Worm (Caenorhabditis elegans) whole organism, late embryonic: Measurements from ENCODE around the gene K08F4.5.

Experiments used
- ahr-1 ChIP-seq: sonication (generic microtip); optimal IDR thresholded peaks from 2 replicates; lab custom pipeline; 2016; ENCODE audit warnings: missing genetic modification characterization, missing compliant biosample characterization
- ama-1 ChIP-seq: fragments of 150-350 bp; optimal IDR thresholded peaks from 2 replicates; lab custom pipeline; 2014
- ceh-14 ChIP-seq: sonication (generic microtip); optimal IDR thresholded peaks from 2 replicates; lab custom pipeline; 2016; ENCODE audit warnings: missing genotype, missing genetic modification characterization, missing compliant biosample characterization
- ceh-18 ChIP-seq: sonication (generic microtip); optimal IDR thresholded peaks from 2 replicates; lab custom pipeline; 2016; ENCODE audit warnings: missing genetic modification characterization, missing compliant biosample characterization
- ceh-45 ChIP-seq: fragments of 200-800 bp; sonication (Bioruptor generic); IDR thresholded peaks from 2 replicates; pipeline ENCODE4 v1.3.6; 2022; ENCODE audit warnings: missing genetic modification reagents, missing genetic modification characterization, missing compliant biosample characterization
- che-1 ChIP-seq: sonication (generic microtip); optimal IDR thresholded peaks from 2 replicates; lab custom pipeline; 2016; ENCODE audit warnings: mild to moderate bottlenecking, missing genetic modification characterization, missing compliant biosample characterization
- hlh-30 ChIP-seq: sonication (generic microtip); optimal IDR thresholded peaks from 2 replicates; lab custom pipeline; 2017; ENCODE audit warnings: antibody characterized with exemption, missing genetic modification characterization, missing compliant biosample characterization; ENCODE audit not compliant: insufficient read depth
- nhr-11 ChIP-seq: fragments of 150-350 bp; optimal IDR thresholded peaks from 2 replicates; lab custom pipeline; 2014; ENCODE audit warnings: missing biosample characterization, missing genetic modification characterization
- pag-3 ChIP-seq: sonication (generic microtip); optimal IDR thresholded peaks from 2 replicates; lab custom pipeline; 2016; ENCODE audit warnings: missing compliant biosample characterization, missing genetic modification characterization, borderline replicate concordance
- pqm-1 ChIP-seq: sonication (generic microtip); optimal IDR thresholded peaks from 2 replicates; lab custom pipeline; 2016; ENCODE audit warnings: missing genetic modification characterization, missing compliant biosample characterization
- pros-1 ChIP-seq: fragments of 150-350 bp; optimal IDR thresholded peaks from 2 replicates; lab custom pipeline; 2014; ENCODE audit warnings: missing biosample characterization, missing genetic modification reagents, missing genetic modification characterization
- ref-2 ChIP-seq: sonication (generic microtip); optimal IDR thresholded peaks from 2 replicates; lab custom pipeline; 2016; ENCODE audit warnings: missing genetic modification characterization, missing compliant biosample characterization

- TF ChIP-seq hlh-30 (tag; lab: Kevin White, UChicago) (no peak), ceh-14 (tag; lab: Kevin White, UChicago) (no peak), pros-1 (no peak), nhr-11 (tag; lab: Kevin White, UChicago) (no peak), che-1 (tag; lab: Kevin White, UChicago) (no peak), ceh-45 (GFP tag; lab: Robert Waterston, UW) (no peak), pag-3 (no peak), ama-1 (lab: Kevin White, UChicago) (no peak), ref-2 (no peak), pqm-1 (tag; lab: Kevin White, UChicago) (no peak), ahr-1 (no peak), ceh-18 (tag; lab: Kevin White, UChicago) (no peak)
These were observed 11.2 kb upstream of the K08F4.5 start, which contains the start of gene T14G10.8 for ce11 chrIV:10146885-10147284.
